Worm (Caenorhabditis elegans): ENCODE measurements around the gene C50B6.9.

- TF ChIP-seq lin-15B (tag; optimal IDR thresholded peaks at IDR 0.05), result no peak
- no peak for TF ChIP-seq skn-1 (tag; optimal IDR thresholded peaks at IDR 0.05)
- TF ChIP-seq sptf-1 (tag; optimal IDR thresholded peaks at IDR 0.05), result no peak
- TF ChIP-seq fkh-10 (GFP tag; optimal IDR thresholded peaks at IDR 0.05), result no peak
- no peak for TF ChIP-seq hlh-17 (GFP tag; optimal IDR thresholded peaks at IDR 0.05; ENCODE audit: borderline replicate concordance)
- TF ChIP-seq zag-1 (tag; optimal IDR thresholded peaks at IDR 0.05), result no peak
These were observed 41.7 kb upstream of the C50B6.9 start for ce11 chrV:13294507-13294906.

Measured in whole organism, L1 larva.